Worm (Caenorhabditis elegans) whole organism, L3 larva: Measurements from ENCODE around the gene T24C4.2.

ENCODE experiments used
- egl-27 ChIP-seq: sonication (generic microtip); optimal IDR thresholded peaks from 4 replicates; lab custom pipeline; 2017; ENCODE audit warnings: missing biosample characterization, missing genetic modification reagents, missing genetic modification characterization
- fos-1 ChIP-seq: fragments of 150-350 bp; optimal IDR thresholded peaks from 2 replicates; lab custom pipeline; 2014; ENCODE audit warnings: missing biosample characterization, missing genetic modification characterization
- nfya-1 ChIP-seq: sonication (generic microtip); optimal IDR thresholded peaks from 2 replicates; lab custom pipeline; 2017; ENCODE audit warnings: missing genetic modification characterization, mild to moderate bottlenecking, missing compliant biosample characterization, antibody characterized with exemption, moderate library complexity; ENCODE audit not compliant: insufficient read depth
- nhr-77 ChIP-seq: fragments of 150-350 bp; optimal IDR thresholded peaks from 2 replicates; lab custom pipeline; 2014; ENCODE audit warnings: missing biosample characterization, missing genetic modification characterization
- tbx-2 ChIP-seq: sonication (generic microtip); optimal IDR thresholded peaks from 2 replicates; lab custom pipeline; 2016; ENCODE audit warnings: mild to moderate bottlenecking, missing genetic modification characterization, missing compliant biosample characterization
- unc-39 ChIP-seq: sonication (generic microtip); optimal IDR thresholded peaks from 4 replicates; lab custom pipeline; 2017; ENCODE audit warnings: missing biosample characterization, missing genetic modification characterization
- unc-62 ChIP-seq: fragments of 150-350 bp; sonication (generic microtip); optimal IDR thresholded peaks from 4 replicates; lab custom pipeline; 2014; ENCODE audit warnings: missing biosample characterization, missing genetic modification reagents, missing genetic modification characterization
- ztf-11 ChIP-seq: fragments of 150-350 bp; optimal IDR thresholded peaks from 2 replicates; lab custom pipeline; 2014; ENCODE audit warnings: missing biosample characterization, missing genetic modification characterization

DNA sequence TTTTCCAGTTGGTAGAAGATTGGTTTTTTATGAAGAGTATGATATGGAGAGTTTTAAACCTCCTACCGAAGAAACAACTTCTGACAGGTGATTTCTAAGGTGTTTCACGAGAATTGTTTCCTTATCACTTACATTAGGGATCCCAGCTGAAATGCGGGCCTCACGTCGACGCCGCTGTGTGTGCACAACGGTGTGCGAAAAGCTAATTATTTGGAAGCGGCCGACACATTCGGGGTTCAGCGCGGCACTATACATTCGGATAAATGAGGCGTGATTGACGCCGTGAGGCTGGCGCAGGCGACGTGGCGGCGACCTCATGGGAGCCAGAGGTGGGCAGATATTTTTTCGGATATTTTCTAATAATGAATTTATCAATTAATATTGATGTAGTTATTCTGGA is 50.5 kb downstream of the T24C4.2 start:
- TF ChIP-seq nhr-77 (tag; lab: Kevin White, UChicago): no peak
- no peak for TF ChIP-seq unc-62
- TF ChIP-seq tbx-2 (tag; lab: Kevin White, UChicago): no peak
- TF ChIP-seq fos-1 (tag; lab: Kevin White, UChicago): no peak
- no peak for TF ChIP-seq egl-27 (tag; lab: Kevin White, UChicago)
- TF ChIP-seq unc-39 (tag; lab: Kevin White, UChicago): no peak
- TF ChIP-seq ztf-11 (tag; lab: Kevin White, UChicago): no peak
- TF ChIP-seq nfya-1 (tag; lab: Kevin White, UChicago): no peak
